Worm (Caenorhabditis elegans) whole organism, L3 larva: ENCODE results near the gene T05G5.5.

ENCODE experiments used
- R02D3.7 ChIP-seq: fragments of 150-350 bp; optimal IDR thresholded peaks from 2 replicates; lab custom pipeline; 2014; ENCODE audit warnings: missing biosample characterization, missing genetic modification characterization
- ZK546.5 ChIP-seq: sonication (generic microtip); optimal IDR thresholded peaks from 2 replicates; lab custom pipeline; 2017; ENCODE audit warnings: missing biosample characterization, missing genetic modification characterization
- aly-2 ChIP-seq: fragments of 150-350 bp; optimal IDR thresholded peaks from 2 replicates; lab custom pipeline; 2014; ENCODE audit warnings: missing biosample characterization, missing genetic modification characterization
- ama-1 ChIP-seq: fragments of 150-350 bp; optimal IDR thresholded peaks from 2 replicates; lab custom pipeline; 2018
- ceh-16 ChIP-seq: sonication (generic microtip); optimal IDR thresholded peaks from 2 replicates; lab custom pipeline; 2017; ENCODE audit warnings: missing biosample characterization, missing genetic modification characterization
- ceh-28 ChIP-seq: fragments of 150-350 bp; optimal IDR thresholded peaks from 2 replicates; lab custom pipeline; 2014; ENCODE audit warnings: missing biosample characterization, missing genetic modification reagents, missing genetic modification characterization
- ceh-82 ChIP-seq: fragments of 150-350 bp; optimal IDR thresholded peaks from 2 replicates; lab custom pipeline; 2014; ENCODE audit warnings: missing biosample characterization, missing genetic modification characterization
- ceh-9 ChIP-seq: sonication (generic microtip); optimal IDR thresholded peaks from 2 replicates; lab custom pipeline; 2018; ENCODE audit warnings: missing biosample characterization, missing genetic modification characterization
- daf-12 ChIP-seq: fragments of 150-350 bp; optimal IDR thresholded peaks from 2 replicates; lab custom pipeline; 2014; ENCODE audit warnings: missing biosample characterization, missing genetic modification reagents, missing genetic modification characterization
- egl-27 ChIP-seq: sonication (generic microtip); optimal IDR thresholded peaks from 4 replicates; lab custom pipeline; 2017; ENCODE audit warnings: missing biosample characterization, missing genetic modification reagents, missing genetic modification characterization
- egl-5 ChIP-seq: fragments of 150-350 bp; optimal IDR thresholded peaks from 2 replicates; lab custom pipeline; 2017; ENCODE audit warnings: missing biosample characterization, missing genetic modification reagents, missing genetic modification characterization, inconsistent platforms
- elt-1 ChIP-seq: fragments of 150-350 bp; optimal IDR thresholded peaks from 2 replicates; lab custom pipeline; 2014; ENCODE audit warnings: missing biosample characterization, missing genetic modification characterization
- elt-2 ChIP-seq: sonication (generic microtip); optimal IDR thresholded peaks from 2 replicates; lab custom pipeline; 2016; ENCODE audit warnings: missing genetic modification reagents, mild to moderate bottlenecking, missing genetic modification characterization, missing compliant biosample characterization
- elt-3 ChIP-seq, 3 experiments: fragments of 150-350 bp in 1 of 3; sonication (generic microtip) in 2 of 3; optimal IDR thresholded peaks; 2 replicates in 2 of 3; 4 replicates in 1 of 3; lab custom pipeline; 2014 to 2017; ENCODE audit warnings: missing biosample characterization in 3 of 3, missing genetic modification characterization in 3 of 3
- eor-1 ChIP-seq, 2 experiments: fragments of 150-350 bp; optimal IDR thresholded peaks; 2 replicates each; lab custom pipeline; 2014 to 2018; ENCODE audit warnings: missing biosample characterization in 2 of 2, missing genetic modification characterization in 2 of 2
- fkh-10 ChIP-seq: sonication (generic microtip); optimal IDR thresholded peaks from 2 replicates; lab custom pipeline; 2017; ENCODE audit warnings: missing biosample characterization, missing genetic modification reagents, missing genetic modification characterization
- fkh-2 ChIP-seq: fragments of 150-350 bp; optimal IDR thresholded peaks from 2 replicates; lab custom pipeline; 2014; ENCODE audit warnings: missing biosample characterization, missing genetic modification reagents, missing genetic modification characterization
- fos-1 ChIP-seq: fragments of 150-350 bp; optimal IDR thresholded peaks from 2 replicates; lab custom pipeline; 2014; ENCODE audit warnings: missing biosample characterization, missing genetic modification characterization
- hmg-11 ChIP-seq: sonication (generic microtip); optimal IDR thresholded peaks from 2 replicates; lab custom pipeline; 2016; ENCODE audit warnings: missing genetic modification characterization, missing compliant biosample characterization
- jun-1 ChIP-seq: fragments of 150-350 bp; optimal IDR thresholded peaks from 2 replicates; lab custom pipeline; 2014; ENCODE audit warnings: missing biosample characterization, missing genetic modification reagents, missing genetic modification characterization
- lin-15B ChIP-seq: fragments of 150-350 bp; optimal IDR thresholded peaks from 2 replicates; lab custom pipeline; 2014; ENCODE audit warnings: missing biosample characterization, missing genetic modification characterization
- lin-39 ChIP-seq: fragments of 150-350 bp; optimal IDR thresholded peaks from 2 replicates; lab custom pipeline; 2018; ENCODE audit warnings: missing biosample characterization, missing genetic modification reagents, missing genetic modification characterization
- lsy-12 ChIP-seq: sonication (generic microtip); optimal IDR thresholded peaks from 2 replicates; lab custom pipeline; 2016; ENCODE audit warnings: mild to moderate bottlenecking, missing genetic modification characterization, missing compliant biosample characterization
- mdl-1 ChIP-seq: fragments of 150-350 bp; optimal IDR thresholded peaks from 2 replicates; lab custom pipeline; 2014; ENCODE audit warnings: missing biosample characterization, missing genetic modification characterization
- mml-1 ChIP-seq: fragments of 150-350 bp; sonication (generic microtip); optimal IDR thresholded peaks from 3 replicates; lab custom pipeline; 2014; ENCODE audit warnings: missing biosample characterization, missing genetic modification characterization
- nfya-1 ChIP-seq: sonication (generic microtip); optimal IDR thresholded peaks from 2 replicates; lab custom pipeline; 2017; ENCODE audit warnings: missing genetic modification characterization, mild to moderate bottlenecking, missing compliant biosample characterization, antibody characterized with exemption, moderate library complexity; ENCODE audit not compliant: insufficient read depth
- nhr-11 ChIP-seq: fragments of 150-350 bp; optimal IDR thresholded peaks from 2 replicates; lab custom pipeline; 2014; ENCODE audit warnings: missing biosample characterization, missing genetic modification characterization
- nhr-12 ChIP-seq: fragments of 150-350 bp; optimal IDR thresholded peaks from 2 replicates; lab custom pipeline; 2014; ENCODE audit warnings: missing biosample characterization, missing genetic modification characterization
- nhr-23 ChIP-seq: fragments of 150-350 bp; optimal IDR thresholded peaks from 2 replicates; lab custom pipeline; 2014; ENCODE audit warnings: missing biosample characterization, missing genetic modification reagents, missing genetic modification characterization
- nhr-237 ChIP-seq: fragments of 150-350 bp; optimal IDR thresholded peaks from 2 replicates; lab custom pipeline; 2014; ENCODE audit warnings: missing biosample characterization, missing genetic modification characterization
- nhr-25 ChIP-seq: sonication (generic microtip); optimal IDR thresholded peaks from 2 replicates; lab custom pipeline; 2017; ENCODE audit warnings: missing biosample characterization, missing genetic modification characterization
- nhr-28 ChIP-seq: fragments of 150-350 bp; optimal IDR thresholded peaks from 2 replicates; lab custom pipeline; 2014; ENCODE audit warnings: missing biosample characterization, missing genetic modification characterization
- nhr-43 ChIP-seq: sonication (generic microtip); optimal IDR thresholded peaks from 2 replicates; lab custom pipeline; 2016; ENCODE audit warnings: mild to moderate bottlenecking, missing genetic modification characterization, missing compliant biosample characterization; ENCODE audit not compliant: poor library complexity, severe bottlenecking
- nhr-67 ChIP-seq: fragments of 150-350 bp; optimal IDR thresholded peaks from 2 replicates; lab custom pipeline; 2014; ENCODE audit warnings: missing biosample characterization, missing genetic modification characterization
- nhr-76 ChIP-seq: fragments of 150-350 bp; sonication (generic microtip); optimal IDR thresholded peaks from 5 replicates; lab custom pipeline; 2014; ENCODE audit warnings: missing biosample characterization, missing genetic modification characterization
- nhr-77 ChIP-seq: fragments of 150-350 bp; optimal IDR thresholded peaks from 2 replicates; lab custom pipeline; 2014; ENCODE audit warnings: missing biosample characterization, missing genetic modification characterization
- pha-4 ChIP-seq: fragments of 150-350 bp; optimal IDR thresholded peaks from 2 replicates; lab custom pipeline; 2014; ENCODE audit warnings: missing biosample characterization, missing genetic modification reagents, missing genetic modification characterization
- pqm-1 ChIP-seq: fragments of 150-350 bp; optimal IDR thresholded peaks from 2 replicates; lab custom pipeline; 2017; ENCODE audit warnings: missing biosample characterization, missing genetic modification characterization, inconsistent platforms
- sea-2 ChIP-seq: fragments of 150-350 bp; sonication (generic microtip); optimal IDR thresholded peaks from 4 replicates; lab custom pipeline; 2014; ENCODE audit warnings: missing biosample characterization, missing genetic modification reagents, missing genetic modification characterization
- skn-1 ChIP-seq: fragments of 150-350 bp; optimal IDR thresholded peaks from 2 replicates; lab custom pipeline; 2014; ENCODE audit warnings: missing biosample characterization, missing genetic modification characterization
- snpc-4 ChIP-seq: fragments of 150-350 bp; optimal IDR thresholded peaks from 2 replicates; lab custom pipeline; 2014; ENCODE audit warnings: missing biosample characterization, missing genetic modification characterization
- tbx-2 ChIP-seq: sonication (generic microtip); optimal IDR thresholded peaks from 2 replicates; lab custom pipeline; 2016; ENCODE audit warnings: mild to moderate bottlenecking, missing genetic modification characterization, missing compliant biosample characterization
- unc-39 ChIP-seq: sonication (generic microtip); optimal IDR thresholded peaks from 4 replicates; lab custom pipeline; 2017; ENCODE audit warnings: missing biosample characterization, missing genetic modification characterization
- unc-62 ChIP-seq: fragments of 150-350 bp; sonication (generic microtip); optimal IDR thresholded peaks from 4 replicates; lab custom pipeline; 2014; ENCODE audit warnings: missing biosample characterization, missing genetic modification reagents, missing genetic modification characterization
- zag-1 ChIP-seq: fragments of 150-350 bp; optimal IDR thresholded peaks from 2 replicates; lab custom pipeline; 2014; ENCODE audit warnings: missing biosample characterization, missing genetic modification characterization
- ztf-11 ChIP-seq: fragments of 150-350 bp; optimal IDR thresholded peaks from 2 replicates; lab custom pipeline; 2014; ENCODE audit warnings: missing biosample characterization, missing genetic modification characterization
- ztf-4 ChIP-seq: fragments of 150-350 bp; optimal IDR thresholded peaks from 2 replicates; lab custom pipeline; 2014; ENCODE audit warnings: missing biosample characterization, missing genetic modification characterization

The T05G5.5 gene

ce11 chrIII:9766175-9766574, 14.9 kb upstream of the T05G5.5 start, which contains the start of gene cbp-1 (continued):
- TF ChIP-seq lin-15B (tag; lab: Kevin White, UChicago), result no peak
- no peak for TF ChIP-seq tbx-2 (tag; lab: Kevin White, UChicago)
- TF ChIP-seq nhr-11 (tag; lab: Kevin White, UChicago), result no peak
- TF ChIP-seq pqm-1, result no peak
- TF ChIP-seq zag-1 (tag; lab: Kevin White, UChicago), result no peak
- TF ChIP-seq nhr-25 (tag; lab: Kevin White, UChicago), result peak; percentile 51
- no peak for TF ChIP-seq elt-3 (tag; optimal IDR thresholded peaks at IDR 0.05; lab: Kevin White, UChicago)
- peak; percentile 83 for TF ChIP-seq ceh-28
- no peak for TF ChIP-seq nhr-43 (tag; lab: Kevin White, UChicago)
- peak; percentile 44 for TF ChIP-seq egl-5
- TF ChIP-seq R02D3.7 (tag; lab: Kevin White, UChicago), result no peak
- no peak for TF ChIP-seq eor-1 (tag; optimal IDR thresholded peaks at IDR 0.05; lab: Kevin White, UChicago)
- peak; percentile 69 for TF ChIP-seq nfya-1 (tag; lab: Kevin White, UChicago)
- no peak for TF ChIP-seq skn-1
- TF ChIP-seq jun-1, result no peak
- no peak for TF ChIP-seq elt-1 (tag; lab: Kevin White, UChicago)
- no peak for TF ChIP-seq nhr-28 (tag; lab: Kevin White, UChicago)
- TF ChIP-seq ZK546.5, result no peak
- no peak for TF ChIP-seq ama-1

ce11 chrIII:9765465-9765900, 14.3 kb upstream of the T05G5.5 start:
- TF ChIP-seq mdl-1 (peak; percentile 92), unc-39 (tag; lab: Kevin White, UChicago) (peak; percentile 34), nhr-237 (tag; lab: Kevin White, UChicago) (peak; percentile 4), nhr-23 (peak; percentile 99), ZK546.5 (peak; percentile 57), nhr-76 (tag; lab: Kevin White, UChicago) (peak; percentile 37), jun-1 (peak; percentile 98), hmg-11 (peak; percentile 96), ama-1 (peak; percentile 99), nhr-67 (tag; lab: Kevin White, UChicago) (no peak), mml-1 (tag; lab: Kevin White, UChicago) (no peak), ceh-16 (tag; lab: Kevin White, UChicago) (no peak), ceh-28 (peak; percentile 90), snpc-4 (peak; percentile 87), egl-27 (tag; lab: Kevin White, UChicago) (peak; percentile 78), ceh-82 (tag; lab: Kevin White, UChicago) (peak; percentile 93), pqm-1 (peak; percentile 93), daf-12 (peak; percentile 70), lsy-12 (tag; lab: Kevin White, UChicago) (peak; percentile 99), pha-4 (tag; lab: Kevin White, UChicago) (peak; percentile 98), elt-3 (tag; optimal IDR thresholded peaks at IDR 0.05; lab: Kevin White, UChicago) (peak in 2 of 3 experiments; percentile 29 to 88), unc-62 (peak; percentile 86), nhr-25 (tag; lab: Kevin White, UChicago) (peak; percentile 99), eor-1 (tag; optimal IDR thresholded peaks at IDR 0.05; lab: Kevin White, UChicago) (no peak), ztf-11 (tag; lab: Kevin White, UChicago) (no peak), elt-1 (tag; lab: Kevin White, UChicago) (peak; percentile 85), ceh-9 (tag; lab: Kevin White, UChicago) (no peak), fkh-2 (no peak), skn-1 (peak; percentile 93), egl-5 (peak; percentile 98), aly-2 (peak; percentile 90), nhr-11 (tag; lab: Kevin White, UChicago) (peak; percentile 91), nhr-28 (tag; lab: Kevin White, UChicago) (peak; percentile 16), ztf-4 (tag; lab: Kevin White, UChicago) (peak; percentile 95), zag-1 (tag; lab: Kevin White, UChicago) (peak; percentile 60), lin-39 (tag; lab: Kevin White, UChicago) (peak; percentile 100), nfya-1 (tag; lab: Kevin White, UChicago) (peak; percentile 99), tbx-2 (tag; lab: Kevin White, UChicago) (peak; percentile 97), sea-2 (GFP tag; lab: Kevin White, UChicago) (peak; percentile 21), nhr-77 (tag; lab: Kevin White, UChicago) (peak; percentile 77), lin-15B (tag; lab: Kevin White, UChicago) (peak; percentile 95), nhr-43 (tag; lab: Kevin White, UChicago) (peak; percentile 98), nhr-12 (no peak), elt-2 (peak; percentile 94), R02D3.7 (tag; lab: Kevin White, UChicago) (peak; percentile 90), fkh-10 (peak; percentile 66), fos-1 (tag; lab: Kevin White, UChicago) (peak; percentile 92)
